Worm (Caenorhabditis elegans): ENCODE measurements around the gene ZC13.2.

The ZC13.2 gene

DNA sequence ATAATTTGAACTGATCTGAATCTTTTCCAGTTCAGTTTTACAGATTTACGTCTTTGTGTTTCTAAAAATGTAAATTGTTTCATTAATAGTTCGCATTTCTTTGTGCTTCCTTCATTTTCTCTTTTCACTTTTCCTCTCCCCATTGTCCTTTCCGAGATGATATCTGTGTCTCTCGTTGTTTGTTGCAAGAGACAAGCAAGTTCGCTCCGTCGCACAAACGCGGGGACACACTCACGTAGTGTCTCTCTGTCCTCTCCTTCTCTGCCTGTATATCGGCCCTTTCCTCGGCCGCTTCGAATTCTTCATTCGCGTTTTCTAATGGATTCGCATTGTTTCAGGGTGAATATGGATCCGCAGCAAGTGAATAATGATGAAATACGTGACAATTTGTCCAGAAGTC, 3.5 kb upstream of the ZC13.2 start, which contains the start of gene ZC13.1:
ZC13.1 (plus strand) TSS at position 305 of the 400 bp plus-strand sequence.
- TF ChIP-seq unc-62 (GFP tag; optimal IDR thresholded peaks at IDR 0.05): no peak

ce11 chrX:888294-888693, 7.8 kb downstream of the ZC13.2 start, which contains the start of gene mam-1:
TSS of gene mam-1 (minus strand) at chrX:888394.
- TF ChIP-seq unc-62 (GFP tag; optimal IDR thresholded peaks at IDR 0.05): no peak

DNA sequence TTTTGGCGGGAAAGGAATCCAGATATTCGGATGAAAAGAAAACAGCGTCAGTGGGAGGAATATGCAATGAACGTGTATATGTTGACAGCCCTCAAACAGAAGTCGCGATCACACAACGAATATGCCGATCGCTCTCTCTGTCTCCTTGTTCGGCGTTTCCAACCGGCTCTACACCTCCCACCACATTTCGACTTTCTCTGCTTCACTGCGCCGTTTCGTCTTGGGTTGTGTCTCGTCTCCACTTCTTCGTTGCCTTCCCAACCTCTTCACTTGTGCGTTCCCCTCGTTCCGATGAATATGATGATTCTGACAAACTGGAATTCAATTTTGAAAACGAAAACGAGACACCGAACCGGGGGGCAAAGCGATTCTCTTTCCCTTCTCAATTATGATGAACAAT, 17.5 kb downstream of the ZC13.2 start, which contains the start of gene mab-7:
mab-7 (minus strand) TSS at position 101 of the 400 bp plus-strand sequence.
- TF ChIP-seq unc-62 (GFP tag; optimal IDR thresholded peaks at IDR 0.05): no peak

- no peak for TF ChIP-seq unc-62 (GFP tag; optimal IDR thresholded peaks at IDR 0.05)
Measured at ce11 chrX:902512-902911, 22.0 kb downstream of the ZC13.2 start, which contains the start of gene ZC13.10. TSS of gene ZC13.10 (minus strand) at chrX:902612.

DNA sequence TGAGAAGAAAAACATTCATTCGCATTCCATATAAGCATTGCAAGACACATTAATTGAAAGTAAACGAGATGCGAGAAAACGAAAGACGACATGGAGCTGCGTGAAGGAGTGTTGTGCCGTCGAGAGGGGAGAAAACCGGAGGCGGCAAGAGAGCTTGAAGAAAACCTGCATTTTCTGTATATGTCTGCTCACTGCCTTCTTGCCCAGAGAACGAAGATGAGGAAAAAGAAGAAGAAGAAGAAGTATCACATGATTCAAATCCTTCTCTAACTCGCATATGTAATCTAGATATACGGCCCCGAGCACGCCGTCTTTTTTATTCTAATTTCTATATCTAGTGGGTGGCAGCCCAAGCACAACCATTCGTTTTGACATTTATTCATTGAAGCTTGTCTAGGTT, 29.9 kb downstream of the ZC13.2 start:
- TF ChIP-seq unc-62 (GFP tag; optimal IDR thresholded peaks at IDR 0.05): no peak

- TF ChIP-seq unc-62 (GFP tag; optimal IDR thresholded peaks at IDR 0.05): no peak
Measured at ce11 chrX:912564-912963, 32.1 kb downstream of the ZC13.2 start.

- no peak for TF ChIP-seq unc-62 (GFP tag; optimal IDR thresholded peaks at IDR 0.05)
Measured at ce11 chrX:912990-913389, 32.5 kb downstream of the ZC13.2 start, which contains the start of gene F35H12.6. TSS of gene F35H12.6 (plus strand) at chrX:913290.

ce11 chrX:915510-915909, 35.0 kb downstream of the ZC13.2 start, which contains the start of gene sel-12:
TSS of gene sel-12 (plus strand) at chrX:915867.
- no peak for TF ChIP-seq unc-62 (GFP tag; optimal IDR thresholded peaks at IDR 0.05)

- no peak for TF ChIP-seq unc-62 (GFP tag; optimal IDR thresholded peaks at IDR 0.05)
Measured at ce11 chrX:918097-918496, 37.6 kb downstream of the ZC13.2 start, which contains the start of gene F35H12.5. TSS of gene F35H12.5 (plus strand) at chrX:918397.

- no peak for TF ChIP-seq unc-62 (GFP tag; optimal IDR thresholded peaks at IDR 0.05)
Measured at ce11 chrX:924495-925008, 44.1 kb downstream of the ZC13.2 start, which contains the start of the genes pifk-1 and tbc-11. TSS of gene pifk-1 (minus strand) at chrX:924511. TSS of gene tbc-11 (plus strand) at chrX:924958.

- TF ChIP-seq unc-62 (GFP tag; optimal IDR thresholded peaks at IDR 0.05): no peak
Measured at ce11 chrX:926125-926524, 45.7 kb downstream of the ZC13.2 start.

DNA sequence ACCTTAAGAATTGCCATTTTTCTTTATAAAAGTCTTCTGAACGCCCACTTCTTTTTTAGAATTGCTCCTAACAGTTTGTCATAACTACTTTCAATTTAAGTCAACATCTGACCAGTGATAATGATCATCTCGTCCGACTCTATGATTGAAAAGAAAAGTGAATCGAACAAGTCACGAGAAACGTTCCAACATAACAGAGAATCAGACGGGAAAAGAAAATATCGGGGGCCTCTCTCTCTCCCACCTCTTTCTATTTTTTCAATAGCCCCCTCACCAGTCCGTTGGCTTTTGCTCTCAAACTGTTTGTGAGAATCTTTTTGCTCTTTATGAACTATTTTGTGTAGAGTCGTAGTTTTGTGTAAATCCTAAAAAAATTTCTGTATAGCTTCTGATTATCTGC, 47.2 kb downstream of the ZC13.2 start:
- TF ChIP-seq unc-62 (GFP tag; optimal IDR thresholded peaks at IDR 0.05): no peak
